Worm (Caenorhabditis elegans) whole organism, L1 larva: Measurements from ENCODE around the gene sra-10.
"Not testable (repeated sequence)": the region's sequence is repeated elsewhere in the genome, so short reads cannot be mapped to it uniquely, and the experiment has no call there.

Source experiments
- C04F5.9 ChIP-seq: sonication (generic microtip); optimal IDR thresholded peaks from 2 replicates; lab custom pipeline; 2016; ENCODE audit warnings: missing genetic modification characterization, missing compliant biosample characterization
- C16A3.4 ChIP-seq: fragments of 150-350 bp; optimal IDR thresholded peaks from 2 replicates; lab custom pipeline; 2014; ENCODE audit warnings: missing biosample characterization, missing genetic modification characterization
- C34B4.2 ChIP-seq: sonication (generic microtip); optimal IDR thresholded peaks from 2 replicates; lab custom pipeline; 2017; ENCODE audit warnings: mild to moderate bottlenecking, missing genetic modification characterization, missing compliant biosample characterization
- Y116A8C.19 ChIP-seq: sonication (generic microtip); optimal IDR thresholded peaks from 2 replicates; lab custom pipeline; 2016; ENCODE audit warnings: missing compliant biosample characterization, missing genetic modification characterization, borderline replicate concordance
- aha-1 ChIP-seq: fragments of 150-350 bp; optimal IDR thresholded peaks from 2 replicates; lab custom pipeline; 2014; ENCODE audit warnings: missing biosample characterization, missing genetic modification characterization
- alr-1 ChIP-seq: fragments of 200-800 bp; sonication (Bioruptor generic); optimal IDR thresholded peaks from 2 replicates; lab custom pipeline; 2018; ENCODE audit warnings: borderline replicate concordance, mild to moderate bottlenecking, missing genetic modification characterization, missing compliant biosample characterization
- ama-1 ChIP-seq: fragments of 150-350 bp; optimal IDR thresholded peaks from 2 replicates; lab custom pipeline; 2014
- blmp-1 ChIP-seq: fragments of 150-350 bp; optimal IDR thresholded peaks from 2 replicates; lab custom pipeline; 2014; ENCODE audit warnings: missing biosample characterization, missing genetic modification characterization
- dpl-1 ChIP-seq, 3 experiments: fragments of 150-350 bp in 2 of 3; sonication (generic microtip) in 1 of 3; optimal IDR thresholded peaks; 2 replicates each; lab custom pipeline; 2014 to 2017; ENCODE audit warnings: missing biosample characterization in 3 of 3, missing genetic modification characterization in 3 of 3, missing genetic modification reagents in 3 of 3
- dsc-1 ChIP-seq: sonication (generic microtip); optimal IDR thresholded peaks from 2 replicates; lab custom pipeline; 2016; ENCODE audit warnings: mild to moderate bottlenecking, missing genetic modification characterization, missing compliant biosample characterization
- efl-1 ChIP-seq, 4 experiments: fragments of 150-350 bp; optimal IDR thresholded peaks in 3 of 4; peaks in 1 of 4; 1 replicate in 1 of 4; 2 replicates in 3 of 4; lab custom pipeline; 2014; ENCODE audit warnings: missing biosample characterization in 2 of 4, missing genetic modification characterization in 2 of 4, missing genetic modification reagents in 2 of 4
- egl-27 ChIP-seq, 2 experiments: fragments of 150-350 bp in 1 of 2; sonication (generic microtip); optimal IDR thresholded peaks; 3 replicates each; lab custom pipeline; 2017 to 2018; ENCODE audit warnings: missing biosample characterization in 2 of 2, missing genetic modification characterization in 2 of 2, missing genetic modification reagents in 2 of 2
- elt-2 ChIP-seq: sonication (generic microtip); optimal IDR thresholded peaks from 2 replicates; lab custom pipeline; 2016; ENCODE audit warnings: missing genetic modification characterization, mild to moderate bottlenecking, inconsistent platforms, missing compliant biosample characterization, missing genetic modification reagents
- fkh-10 ChIP-seq: sonication (generic microtip); optimal IDR thresholded peaks from 2 replicates; lab custom pipeline; 2017; ENCODE audit warnings: missing biosample characterization, missing genetic modification reagents, missing genetic modification characterization
- fkh-8 ChIP-seq: sonication (generic microtip); optimal IDR thresholded peaks from 2 replicates; lab custom pipeline; 2016; ENCODE audit warnings: mild to moderate bottlenecking, missing genetic modification characterization, missing compliant biosample characterization
- grh-1 ChIP-seq: fragments of 200-800 bp; sonication (Bioruptor generic); IDR thresholded peaks from 2 replicates; pipeline ENCODE4 v1.3.6; 2022; ENCODE audit warnings: missing genetic modification reagents, missing genetic modification characterization, missing compliant biosample characterization
- hlh-4 ChIP-seq: sonication (generic microtip); optimal IDR thresholded peaks from 2 replicates; lab custom pipeline; 2016; ENCODE audit warnings: mild to moderate bottlenecking, missing genetic modification characterization, missing compliant biosample characterization
- hpl-2 ChIP-seq: fragments of 150-350 bp; optimal IDR thresholded peaks from 2 replicates; lab custom pipeline; 2014; ENCODE audit warnings: missing biosample characterization, missing genetic modification reagents, missing genetic modification characterization
- jun-1 ChIP-seq: fragments of 150-350 bp; optimal IDR thresholded peaks from 2 replicates; lab custom pipeline; 2014; ENCODE audit warnings: missing biosample characterization, missing genetic modification reagents, missing genetic modification characterization
- lin-14 ChIP-seq: fragments of 200-800 bp; sonication (Bioruptor generic); optimal IDR thresholded peaks from 2 replicates; lab custom pipeline; 2018; ENCODE audit warnings: mild to moderate bottlenecking, missing genetic modification characterization, moderate library complexity, missing compliant biosample characterization
- lir-3 ChIP-seq: sonication (generic microtip); optimal IDR thresholded peaks from 2 replicates; lab custom pipeline; 2016; ENCODE audit warnings: mild to moderate bottlenecking, missing genetic modification characterization, moderate library complexity, missing compliant biosample characterization; ENCODE audit not compliant: poor library complexity
- mef-2 ChIP-seq: fragments of 150-350 bp; optimal IDR thresholded peaks from 2 replicates; lab custom pipeline; 2014; ENCODE audit warnings: missing biosample characterization, missing genetic modification characterization
- nhr-11 ChIP-seq: fragments of 150-350 bp; optimal IDR thresholded peaks from 2 replicates; lab custom pipeline; 2014; ENCODE audit warnings: missing biosample characterization, missing genetic modification characterization
- nhr-12 ChIP-seq: sonication (generic microtip); optimal IDR thresholded peaks from 2 replicates; lab custom pipeline; 2017; ENCODE audit warnings: missing biosample characterization, missing genetic modification characterization
- nhr-19 ChIP-seq: fragments of 200-800 bp; sonication (Bioruptor generic); conservative IDR thresholded peaks from 2 replicates; pipeline ENCODE4 v1.3.6; 2022; ENCODE audit warnings: missing genetic modification characterization, missing compliant biosample characterization
- nhr-20 ChIP-seq: sonication (generic microtip); optimal IDR thresholded peaks from 2 replicates; lab custom pipeline; 2016; ENCODE audit warnings: mild to moderate bottlenecking, missing genetic modification characterization, missing compliant biosample characterization
- nhr-28 ChIP-seq: fragments of 150-350 bp; optimal IDR thresholded peaks from 2 replicates; lab custom pipeline; 2014; ENCODE audit warnings: missing biosample characterization, missing genetic modification characterization
- nhr-76 ChIP-seq: sonication (generic microtip); optimal IDR thresholded peaks from 2 replicates; lab custom pipeline; 2017; ENCODE audit warnings: missing biosample characterization, missing genetic modification characterization
- pag-3 ChIP-seq: sonication (generic microtip); optimal IDR thresholded peaks from 2 replicates; lab custom pipeline; 2017; ENCODE audit warnings: missing genetic modification characterization, mild to moderate bottlenecking, missing compliant biosample characterization, antibody characterized with exemption, borderline replicate concordance; ENCODE audit not compliant: insufficient read depth
- skn-1 ChIP-seq: fragments of 150-350 bp; optimal IDR thresholded peaks from 2 replicates; lab custom pipeline; 2014; ENCODE audit warnings: missing biosample characterization, missing genetic modification characterization
- snu-23 ChIP-seq: sonication (generic microtip); optimal IDR thresholded peaks from 2 replicates; lab custom pipeline; 2016; ENCODE audit warnings: missing genetic modification characterization, missing compliant biosample characterization
- sox-4 ChIP-seq: sonication (generic microtip); optimal IDR thresholded peaks from 2 replicates; lab custom pipeline; 2016; ENCODE audit warnings: missing genetic modification characterization, missing compliant biosample characterization
- tbx-2 ChIP-seq: sonication (generic microtip); optimal IDR thresholded peaks from 2 replicates; lab custom pipeline; 2016; ENCODE audit warnings: missing genetic modification characterization, missing compliant biosample characterization
- tlp-1 ChIP-seq: fragments of 150-350 bp; optimal IDR thresholded peaks from 2 replicates; lab custom pipeline; 2014; ENCODE audit warnings: missing biosample characterization, missing genetic modification characterization
- unc-130 ChIP-seq: fragments of 150-350 bp; optimal IDR thresholded peaks from 2 replicates; lab custom pipeline; 2017; ENCODE audit warnings: missing biosample characterization, missing genetic modification characterization, inconsistent platforms
- unc-30 ChIP-seq: sonication (generic microtip); optimal IDR thresholded peaks from 2 replicates; lab custom pipeline; 2017; ENCODE audit warnings: missing biosample characterization, missing genetic modification characterization
- unc-98 ChIP-seq: fragments of 200-800 bp; sonication (Bioruptor generic); IDR thresholded peaks from 2 replicates; pipeline ENCODE4 v1.3.6; 2022; ENCODE audit warnings: missing genetic modification characterization, missing compliant biosample characterization
- vab-15 ChIP-seq: sonication (generic microtip); optimal IDR thresholded peaks from 2 replicates; lab custom pipeline; 2017; ENCODE audit warnings: missing genotype, mild to moderate bottlenecking, missing genetic modification characterization, missing compliant biosample characterization
- ztf-11 ChIP-seq, 2 experiments: sonication (generic microtip); optimal IDR thresholded peaks; 2 replicates each; lab custom pipeline; 2016 to 2017; ENCODE audit warnings: missing genetic modification characterization in 2 of 2, missing biosample characterization in 1 of 2, missing compliant biosample characterization in 1 of 2
- ztf-4 ChIP-seq: fragments of 150-350 bp; optimal IDR thresholded peaks from 2 replicates; lab custom pipeline; 2014; ENCODE audit warnings: missing biosample characterization, missing genetic modification characterization

Gene sra-10

ce11 chrII:10924669-10925068 lies 29.8 kb upstream of the sra-10 start (continued):
- TF ChIP-seq unc-98 (GFP tag; lab: Robert Waterston, UW) (no peak), C04F5.9 (no peak), ztf-11 (tag; optimal IDR thresholded peaks at IDR 0.05; lab: Kevin White, UChicago) (no peak), egl-27 (tag; optimal IDR thresholded peaks at IDR 0.05; lab: Kevin White, UChicago) (no peak), nhr-28 (tag; lab: Kevin White, UChicago) (no peak), pag-3 (tag; lab: Kevin White, UChicago) (no peak), hpl-2 (GFP tag; lab: Kevin White, UChicago) (no peak), nhr-12 (no peak), sox-4 (tag; lab: Kevin White, UChicago) (no peak), unc-30 (tag; lab: Kevin White, UChicago) (no peak), snu-23 (GFP tag; lab: Kevin White, UChicago) (peak; percentile 8), vab-15 (tag; lab: Kevin White, UChicago) (no peak), C16A3.4 (tag; lab: Kevin White, UChicago) (no peak), grh-1 (no peak), fkh-10 (GFP tag; lab: Kevin White, UChicago) (no peak), nhr-19 (GFP tag; lab: Robert Waterston, UW) (0 out of 2 replicates have a peak, but pooled peaks have one; percentile 11), skn-1 (tag; lab: Kevin White, UChicago) (no peak), dpl-1 (GFP tag; optimal IDR thresholded peaks at IDR 0.05; lab: Kevin White, UChicago) (no peak), ama-1 (lab: Kevin White, UChicago) (no peak), lir-3 (tag; lab: Kevin White, UChicago) (no peak), jun-1 (no peak), tbx-2 (tag; lab: Kevin White, UChicago) (no peak), unc-130 (tag; lab: Kevin White, UChicago) (no peak), nhr-76 (tag; lab: Kevin White, UChicago) (no peak), alr-1 (tag; lab: Kevin White, UChicago) (no peak), dsc-1 (tag; lab: Kevin White, UChicago) (no peak), C34B4.2 (no peak), tlp-1 (tag; lab: Kevin White, UChicago) (no peak), aha-1 (tag; lab: Kevin White, UChicago) (no peak), fkh-8 (tag; lab: Kevin White, UChicago) (no peak), hlh-4 (no peak), mef-2 (tag; lab: Kevin White, UChicago) (no peak), nhr-11 (tag; lab: Kevin White, UChicago) (no peak)

ce11 chrII:10923948-10924347 lies 29.1 kb upstream of the sra-10 start, which contains the start of gene Y19D2B.2:
Gene Y19D2B.2 (plus strand): TSS chrII:10924248.
- TF ChIP-seq elt-2 (no peak), hlh-4 (no peak), fkh-8 (tag; lab: Kevin White, UChicago) (no peak), nhr-20 (tag; lab: Kevin White, UChicago) (no peak)
- TF ChIP-seq, all 84 proteins: peak for 0

- TF ChIP-seq dpl-1 (GFP tag; optimal IDR thresholded peaks at IDR 0.05; lab: Kevin White, UChicago); unc-130 (tag; lab: Kevin White, UChicago); ztf-4: not testable (repeated sequence)
Observed at ce11 chrII:10922874-10923273, 28.0 kb upstream of the sra-10 start, which contains the start of gene Y19D2B.1. Gene Y19D2B.1 (minus strand): TSS chrII:10922974.

ce11 chrII:10918293-10918756 lies 23.4 kb upstream of the sra-10 start, which contains the start of gene tba-4:
Gene tba-4 (plus strand): TSS chrII:10918706.
- TF ChIP-seq Y116A8C.19 (tag; lab: Kevin White, UChicago) (no peak), blmp-1 (peak; percentile 35), efl-1 (optimal IDR thresholded peaks at IDR 0.05; lab: Kevin White, UChicago) (no peak), efl-1 (GFP tag; optimal IDR thresholded peaks at IDR 0.05 in 1 of 2; lab: Kevin White, UChicago) (peak in 1 of 2 experiments; percentile 61), lin-14 (GFP tag; lab: Kevin White, UChicago) (peak; percentile 32)
